Fruit fly (Drosophila melanogaster) whole organism, embryonic: ENCODE results near the gene AsnRS.

Source experiments
- Asciz ChIP-seq: fragments of 200-800 bp; sonication (Bioruptor generic); optimal IDR thresholded peaks from 2 replicates; lab custom pipeline; 2017; ENCODE audit warnings: missing biosample characterization, mild to moderate bottlenecking, missing genetic modification characterization, missing genetic modification reagents
- Bgb ChIP-seq: fragments of 200-800 bp; sonication (Bioruptor generic); IDR thresholded peaks from 2 replicates; pipeline ENCODE4 v1.3.6; 2022; ENCODE audit warnings: missing biosample characterization, missing genetic modification characterization; ENCODE audit not compliant: partially characterized antibody
- BtbVII ChIP-seq: fragments of 200-800 bp; sonication (Bioruptor generic); optimal IDR thresholded peaks from 3 replicates; lab custom pipeline; 2017; ENCODE audit warnings: missing biosample characterization, mild to moderate bottlenecking, missing genetic modification characterization
- CG10543 ChIP-seq: fragments of 200-800 bp; sonication (Bioruptor generic); optimal IDR thresholded peaks from 3 replicates; lab custom pipeline; 2017; ENCODE audit warnings: missing biosample characterization, mild to moderate bottlenecking, missing genetic modification characterization, moderate library complexity
- CG10565 ChIP-seq: fragments of 200-800 bp; sonication (Bioruptor generic); optimal IDR thresholded peaks from 3 replicates; lab custom pipeline; 2016; ENCODE audit warnings: missing biosample characterization, mild to moderate bottlenecking, missing genetic modification characterization
- CG12236 ChIP-seq: fragments of 200-800 bp; sonication (Bioruptor generic); optimal IDR thresholded peaks from 2 replicates; lab custom pipeline; 2016; ENCODE audit warnings: missing biosample characterization, missing genetic modification characterization
- CG13624 ChIP-seq: fragments of 200-800 bp; sonication (Bioruptor generic); optimal IDR thresholded peaks from 2 replicates; lab custom pipeline; 2016; ENCODE audit warnings: missing biosample characterization, missing genetic modification characterization
- CG14860 ChIP-seq: fragments of 200-800 bp; sonication (Bioruptor generic); IDR thresholded peaks from 3 replicates; pipeline ENCODE4 v1.3.6; 2022; ENCODE audit warnings: missing biosample characterization, missing genetic modification characterization; ENCODE audit not compliant: partially characterized antibody
- CG17802 ChIP-seq: fragments of 200-800 bp; sonication (Bioruptor generic); optimal IDR thresholded peaks from 2 replicates; lab custom pipeline; 2018; ENCODE audit warnings: missing biosample characterization, mild to moderate bottlenecking, missing genetic modification characterization, moderate library complexity
- CG30020 ChIP-seq: fragments of 200-800 bp; optimal IDR thresholded peaks from 2 replicates; lab custom pipeline; 2019; ENCODE audit warnings: missing biosample characterization, mild to moderate bottlenecking, missing genetic modification characterization, moderate library complexity
- CG3065 ChIP-seq: fragments of 200-800 bp; sonication (Bioruptor generic); optimal IDR thresholded peaks from 2 replicates; lab custom pipeline; 2016; ENCODE audit warnings: missing biosample characterization, missing genetic modification characterization
- CG31441 ChIP-seq: fragments of 200-800 bp; sonication (Bioruptor generic); IDR thresholded peaks from 2 replicates; pipeline ENCODE4 v1.3.6; 2022; ENCODE audit warnings: missing biosample characterization, missing genetic modification characterization
- CG3847 ChIP-seq: fragments of 200-800 bp; sonication (Bioruptor generic); IDR thresholded peaks from 2 replicates; pipeline ENCODE4 v1.3.6; 2022; ENCODE audit warnings: missing biosample characterization, missing genetic modification characterization
- CG3995 ChIP-seq: fragments of 200-800 bp; sonication (Bioruptor generic); optimal IDR thresholded peaks from 3 replicates; lab custom pipeline; 2016; ENCODE audit warnings: missing biosample characterization, missing genetic modification characterization
- CG6175 ChIP-seq: fragments of 200-800 bp; sonication (Bioruptor generic); IDR thresholded peaks from 3 replicates; pipeline ENCODE4 v1.3.6; 2022; ENCODE audit warnings: missing biosample characterization, missing genetic modification characterization
- CG6272 ChIP-seq: fragments of 200-800 bp; sonication (Bioruptor generic); IDR thresholded peaks from 2 replicates; pipeline ENCODE4 v1.3.6; 2022; ENCODE audit warnings: missing biosample characterization, missing genetic modification characterization
- CG7372 ChIP-seq: fragments of 200-800 bp; sonication (Bioruptor generic); IDR thresholded peaks from 2 replicates; pipeline ENCODE4 v1.3.6; 2022; ENCODE audit warnings: missing biosample characterization, missing genetic modification characterization
- CG7556 ChIP-seq: fragments of 200-800 bp; sonication (Bioruptor generic); optimal IDR thresholded peaks from 2 replicates; lab custom pipeline; 2017; ENCODE audit warnings: missing biosample characterization, mild to moderate bottlenecking, missing genetic modification characterization
- CG8388 ChIP-seq: fragments of 200-800 bp; sonication (Bioruptor generic); optimal IDR thresholded peaks from 2 replicates; lab custom pipeline; 2019; ENCODE audit warnings: missing biosample characterization, mild to moderate bottlenecking, missing genetic modification characterization, moderate library complexity
- D19B ChIP-seq: fragments of 200-800 bp; sonication (Bioruptor generic); optimal IDR thresholded peaks from 2 replicates; lab custom pipeline; 2017; ENCODE audit warnings: missing biosample characterization, mild to moderate bottlenecking, missing genetic modification characterization
- Dbx ChIP-seq: fragments of 200-800 bp; sonication (Bioruptor generic); IDR thresholded peaks from 3 replicates; pipeline ENCODE4 v1.3.6; 2022; ENCODE audit warnings: missing biosample characterization, missing genetic modification characterization
- Doc3 ChIP-seq: fragments of 200-800 bp; sonication (Bioruptor generic); IDR thresholded peaks from 3 replicates; pipeline ENCODE4 v1.3.6; 2022; ENCODE audit warnings: missing biosample characterization, missing genetic modification characterization; ENCODE audit not compliant: partially characterized antibody
- Elba2 ChIP-seq: fragments of 200-800 bp; sonication (Bioruptor generic); optimal IDR thresholded peaks from 3 replicates; lab custom pipeline; 2016; ENCODE audit warnings: missing biosample characterization, missing genetic modification characterization
- Nf-YC ChIP-seq: fragments of 200-800 bp; optimal IDR thresholded peaks from 3 replicates; lab custom pipeline; 2019; ENCODE audit warnings: missing biosample characterization, mild to moderate bottlenecking, missing genetic modification characterization, moderate library complexity
- Oli ChIP-seq: fragments of 200-800 bp; sonication (Bioruptor generic); optimal IDR thresholded peaks from 2 replicates; lab custom pipeline; 2018; ENCODE audit warnings: missing biosample characterization, mild to moderate bottlenecking, missing genetic modification characterization, moderate library complexity
- Optix ChIP-seq: fragments of 200-800 bp; sonication (Bioruptor generic); IDR thresholded peaks from 3 replicates; pipeline ENCODE4 v1.3.6; 2022; ENCODE audit warnings: missing biosample characterization, missing genetic modification characterization
- Rx ChIP-seq: fragments of 200-800 bp; sonication (Bioruptor generic); IDR thresholded peaks from 2 replicates; pipeline ENCODE4 v1.3.6; 2022; ENCODE audit warnings: missing biosample characterization, missing genetic modification characterization
- Tbp ChIP-seq: fragments of >200 bp; optimal IDR thresholded peaks from 2 replicates; lab custom pipeline; 2018; ENCODE audit warnings: missing biosample characterization, missing genetic modification characterization
- cato ChIP-seq: fragments of 200-800 bp; sonication (Bioruptor generic); optimal IDR thresholded peaks from 2 replicates; lab custom pipeline; 2016; ENCODE audit warnings: missing biosample characterization, missing genetic modification characterization, borderline replicate concordance
- crp ChIP-seq, 2 experiments: fragments of 200-800 bp; sonication (Bioruptor generic); optimal IDR thresholded peaks; 2 replicates in 1 of 2; 3 replicates in 1 of 2; lab custom pipeline; 2017; ENCODE audit warnings: missing biosample characterization in 2 of 2, missing genetic modification characterization in 2 of 2, mild to moderate bottlenecking in 1 of 2, moderate library complexity in 1 of 2
- ewg ChIP-seq: fragments of 200-800 bp; sonication (Bioruptor generic); optimal IDR thresholded peaks from 3 replicates; lab custom pipeline; 2017; ENCODE audit warnings: mild to moderate bottlenecking, missing biosample characterization, missing genetic modification reagents, missing genetic modification characterization
- fd102C ChIP-seq: fragments of 200-800 bp; sonication (Bioruptor generic); optimal IDR thresholded peaks from 2 replicates; lab custom pipeline; 2018; ENCODE audit warnings: missing biosample characterization, mild to moderate bottlenecking, missing genetic modification characterization, moderate library complexity
- gcm2 ChIP-seq: fragments of 200-800 bp; sonication (Bioruptor generic); optimal IDR thresholded peaks from 2 replicates; lab custom pipeline; 2016; ENCODE audit warnings: missing biosample characterization, missing genetic modification characterization
- h ChIP-seq: fragments of >200 bp; optimal IDR thresholded peaks from 2 replicates; lab custom pipeline; 2017
- ind ChIP-seq: fragments of 200-800 bp; sonication (Bioruptor generic); optimal IDR thresholded peaks from 3 replicates; lab custom pipeline; 2016; ENCODE audit warnings: missing biosample characterization, missing genetic modification characterization
- kay ChIP-seq: fragments of 200-800 bp; sonication (Bioruptor generic); optimal IDR thresholded peaks from 2 replicates; lab custom pipeline; 2016; ENCODE audit warnings: missing biosample characterization, missing genetic modification characterization
- lab ChIP-seq: fragments of 200-800 bp; sonication (Bioruptor generic); optimal IDR thresholded peaks from 3 replicates; lab custom pipeline; 2017; ENCODE audit warnings: missing biosample characterization, missing genetic modification characterization, mild to moderate bottlenecking, moderate library complexity, missing genetic modification reagents
- lilli ChIP-seq: fragments of 200-800 bp; sonication (Bioruptor generic); optimal IDR thresholded peaks from 3 replicates; lab custom pipeline; 2016; ENCODE audit warnings: missing biosample characterization, missing genetic modification characterization
- nerfin-2 ChIP-seq: fragments of 200-800 bp; sonication (Bioruptor generic); IDR thresholded peaks from 2 replicates; pipeline ENCODE4 v1.3.6; 2022; ENCODE audit warnings: missing biosample characterization, missing genetic modification characterization; ENCODE audit not compliant: partially characterized antibody
- onecut ChIP-seq: fragments of 200-800 bp; sonication (Bioruptor generic); IDR thresholded peaks from 2 replicates; pipeline ENCODE4 v1.3.6; 2022; ENCODE audit warnings: missing biosample characterization, missing genetic modification characterization
- org-1 ChIP-seq: fragments of 200-800 bp; sonication (Bioruptor generic); optimal IDR thresholded peaks from 2 replicates; lab custom pipeline; 2017; ENCODE audit warnings: missing biosample characterization, missing genetic modification characterization
- p53 ChIP-seq: fragments of 200-800 bp; sonication (Bioruptor generic); optimal IDR thresholded peaks from 2 replicates; lab custom pipeline; 2016; ENCODE audit warnings: missing biosample characterization, missing genetic modification characterization
- pho ChIP-seq: fragments of 200-800 bp; sonication (Bioruptor generic); optimal IDR thresholded peaks from 2 replicates; lab custom pipeline; 2016; ENCODE audit warnings: missing biosample characterization, missing genetic modification characterization
- slp2 ChIP-seq: fragments of 200-800 bp; sonication (Bioruptor generic); optimal IDR thresholded peaks from 2 replicates; lab custom pipeline; 2016; ENCODE audit warnings: missing biosample characterization, missing genetic modification characterization
- sob ChIP-seq: fragments of 200-800 bp; sonication (Bioruptor generic); IDR thresholded peaks from 2 replicates; pipeline ENCODE4 v1.3.6; 2022; ENCODE audit warnings: missing biosample characterization, missing genetic modification characterization
- sqz ChIP-seq: fragments of 200-800 bp; sonication (Bioruptor generic); optimal IDR thresholded peaks from 3 replicates; lab custom pipeline; 2018; ENCODE audit warnings: missing biosample characterization, mild to moderate bottlenecking, missing genetic modification characterization
- trh ChIP-seq: fragments of 200-800 bp; sonication (Bioruptor generic); optimal IDR thresholded peaks from 2 replicates; lab custom pipeline; 2016; ENCODE audit warnings: missing biosample characterization, missing genetic modification characterization
- z ChIP-seq: fragments of 200-800 bp; sonication (Bioruptor generic); IDR thresholded peaks from 3 replicates; pipeline ENCODE4 v1.3.6; 2022; ENCODE audit warnings: missing biosample characterization, missing genetic modification characterization
- zf30C ChIP-seq: fragments of 200-800 bp; sonication (Bioruptor generic); optimal IDR thresholded peaks from 3 replicates; lab custom pipeline; 2018; ENCODE audit warnings: missing biosample characterization, mild to moderate bottlenecking, missing genetic modification characterization

The AsnRS gene

dm6 chr2L:19164933-19165813, 33.4 kb upstream of the AsnRS start (continued):
- TF ChIP-seq ind (GFP tag; lab: Kevin White, UChicago) (peak; percentile 98), CG10565 (GFP tag; lab: Kevin White, UChicago) (peak; percentile 75), kay (GFP tag; lab: Kevin White, UChicago) (peak; percentile 97), CG3995 (GFP tag; lab: Kevin White, UChicago) (peak; percentile 76), Elba2 (peak; percentile 54), Asciz (GFP tag; lab: Kevin White, UChicago) (peak; percentile 98), zf30C (GFP tag; lab: Kevin White, UChicago) (peak; percentile 99), slp2 (GFP tag; lab: Kevin White, UChicago) (peak; percentile 95), CG6175 (GFP tag; lab: Robert Waterston, UW) (peak; percentile 95), org-1 (GFP tag; lab: Kevin White, UChicago) (peak; percentile 95), pho (peak; percentile 94), fd102C (GFP tag; lab: Kevin White, UChicago) (peak; percentile 53), Dbx (GFP tag; lab: Robert Waterston, UW) (peak; percentile 96), p53 (GFP tag; lab: Kevin White, UChicago) (peak; percentile 84), Rx (GFP tag; lab: Robert Waterston, UW) (peak; percentile 95), Oli (tag; lab: Kevin White, UChicago) (peak; percentile 97), CG3847 (peak; percentile 94), CG12236 (GFP tag; lab: Kevin White, UChicago) (peak; percentile 81), CG30020 (tag; lab: Kevin White, UChicago) (peak; percentile 79), CG3065 (peak; percentile 85), CG13624 (GFP tag; lab: Kevin White, UChicago) (peak; percentile 97), h (no peak), CG14860 (no peak), lilli (peak; percentile 96), CG7372 (peak; percentile 97), lab (GFP tag; lab: Kevin White, UChicago) (peak; percentile 99), CG31441 (GFP tag; lab: Robert Waterston, UW) (peak; percentile 98), CG7556 (GFP tag; lab: Kevin White, UChicago) (peak; percentile 96), ewg (GFP tag; lab: Kevin White, UChicago) (peak; percentile 99), Optix (GFP tag; lab: Robert Waterston, UW) (peak; percentile 87), sqz (GFP tag; lab: Kevin White, UChicago) (peak; percentile 98), CG6272 (GFP tag; lab: Robert Waterston, UW) (peak; percentile 96), trh (peak; percentile 90), Tbp (GFP tag; lab: Kevin White, UChicago) (no peak), Bgb (no peak), CG8388 (peak; percentile 98), Nf-YC (tag; lab: Kevin White, UChicago) (peak; percentile 86), CG10543 (GFP tag; lab: Kevin White, UChicago) (peak; percentile 91), BtbVII (peak; percentile 97), nerfin-2 (GFP tag; lab: Robert Waterston, UW) (no peak), D19B (GFP tag; lab: Kevin White, UChicago) (peak; percentile 88), gcm2 (GFP tag; lab: Kevin White, UChicago) (peak; percentile 89), cato (GFP tag; lab: Kevin White, UChicago) (peak; percentile 88), sob (GFP tag; lab: Robert Waterston, UW) (peak; percentile 96), onecut (GFP tag; lab: Robert Waterston, UW) (peak; percentile 96), Doc3 (no peak), CG17802 (tag; lab: Kevin White, UChicago) (peak; percentile 85), z (GFP tag; lab: Robert Waterston, UW) (peak; percentile 75; the same call in 1 of the 3 replicates), crp (GFP tag; optimal IDR thresholded peaks at IDR 0.05; lab: Kevin White, UChicago) (peak in 1 of 2 experiments; percentile 66)
